Worm (Caenorhabditis elegans) whole organism, L4/young adult: ENCODE data around the gene srx-51.
"Not testable (repeated sequence)": the region's sequence is repeated elsewhere in the genome, so short reads cannot be mapped to it uniquely, and the experiment has no call there.

Source experiments
- W03F9.2 ChIP-seq: fragments of 150-350 bp; optimal IDR thresholded peaks from 2 replicates; lab custom pipeline; 2014; ENCODE audit warnings: missing biosample characterization, missing genetic modification characterization
- dao-5 ChIP-seq: sonication (generic microtip); optimal IDR thresholded peaks from 2 replicates; lab custom pipeline; 2016; ENCODE audit warnings: missing genotype, missing genetic modification characterization, moderate library complexity, missing compliant biosample characterization
- him-1 ChIP-seq: sonication (generic microtip); optimal IDR thresholded peaks from 2 replicates; lab custom pipeline; 2016; ENCODE audit warnings: missing genotype, missing genetic modification reagents, missing genetic modification characterization, missing compliant biosample characterization

DNA sequence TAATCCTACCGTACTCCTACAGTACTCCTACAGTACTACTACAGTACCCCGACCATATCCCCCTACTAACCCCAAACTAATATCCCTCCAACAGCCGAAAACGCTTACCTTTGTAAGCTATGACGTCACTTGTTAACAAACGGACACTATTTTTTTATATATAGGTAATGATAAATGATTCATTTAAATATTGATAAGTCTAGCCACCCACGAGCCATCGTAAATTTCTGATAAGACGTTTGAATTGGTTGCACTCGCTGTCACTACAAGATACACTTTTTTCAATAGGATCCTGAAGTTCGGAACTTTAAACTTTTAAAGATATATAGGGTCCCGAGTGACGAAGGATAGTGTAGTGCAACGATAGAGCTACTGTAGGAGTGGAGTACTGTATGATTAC lies 41.0 kb downstream of the srx-51 start, which contains the start of gene nhr-247:
- TF ChIP-seq W03F9.2 (tag; lab: Kevin White, UChicago); dao-5 (tag; lab: Kevin White, UChicago); him-1: not testable (repeated sequence)
